Fruit fly (Drosophila melanogaster) whole organism, embryonic: ENCODE data around the gene spg.

ENCODE experiments used
- Abd-B ChIP-seq: fragments of 200-800 bp; sonication (Bioruptor generic); optimal IDR thresholded peaks from 2 replicates; lab custom pipeline; 2018; ENCODE audit warnings: missing biosample characterization, mild to moderate bottlenecking, missing genetic modification characterization, moderate library complexity
- Atf3 ChIP-seq: fragments of 200-800 bp; sonication (Bioruptor generic); optimal IDR thresholded peaks from 3 replicates; lab custom pipeline; 2016; ENCODE audit warnings: missing biosample characterization, missing genetic modification characterization
- CG10209 ChIP-seq: fragments of 200-800 bp; sonication (Bioruptor generic); optimal IDR thresholded peaks from 3 replicates; lab custom pipeline; 2017; ENCODE audit warnings: missing biosample characterization, mild to moderate bottlenecking, missing genetic modification characterization, missing genetic modification reagents
- CG10565 ChIP-seq: fragments of 200-800 bp; sonication (Bioruptor generic); optimal IDR thresholded peaks from 3 replicates; lab custom pipeline; 2016; ENCODE audit warnings: missing biosample characterization, mild to moderate bottlenecking, missing genetic modification characterization
- CG12769 ChIP-seq: fragments of 200-800 bp; sonication (Bioruptor generic); optimal IDR thresholded peaks from 2 replicates; lab custom pipeline; 2019; ENCODE audit warnings: missing biosample characterization, mild to moderate bottlenecking, missing genetic modification characterization, moderate library complexity
- CG13123 ChIP-seq: fragments of 200-800 bp; sonication (Bioruptor generic); optimal IDR thresholded peaks from 2 replicates; lab custom pipeline; 2016; ENCODE audit warnings: missing biosample characterization, missing genetic modification characterization
- CG15269 ChIP-seq: fragments of 200-800 bp; sonication (Bioruptor generic); optimal IDR thresholded peaks from 2 replicates; lab custom pipeline; 2018; ENCODE audit warnings: missing biosample characterization, mild to moderate bottlenecking, missing genetic modification characterization, moderate library complexity
- CG15696 ChIP-seq: fragments of 200-800 bp; sonication (Bioruptor generic); optimal IDR thresholded peaks from 2 replicates; lab custom pipeline; 2019; ENCODE audit warnings: missing biosample characterization, mild to moderate bottlenecking, missing genetic modification characterization, moderate library complexity
- CG2129 ChIP-seq: fragments of 200-800 bp; sonication (Bioruptor generic); IDR thresholded peaks from 2 replicates; pipeline ENCODE4 v1.3.6; 2022; ENCODE audit warnings: missing biosample characterization, missing genetic modification characterization; ENCODE audit not compliant: partially characterized antibody
- CG32767 ChIP-seq: fragments of 200-800 bp; sonication (Bioruptor generic); IDR thresholded peaks from 2 replicates; pipeline ENCODE4 v1.3.6; 2022; ENCODE audit warnings: missing biosample characterization, missing genetic modification characterization
- CG4854 ChIP-seq: fragments of 200-800 bp; sonication (Bioruptor generic); optimal IDR thresholded peaks from 2 replicates; lab custom pipeline; 2016; ENCODE audit warnings: missing biosample characterization, missing genetic modification characterization, inconsistent platforms
- CG5245 ChIP-seq: fragments of 200-800 bp; sonication (Bioruptor generic); optimal IDR thresholded peaks from 3 replicates; lab custom pipeline; 2016; ENCODE audit warnings: missing biosample characterization, missing genetic modification characterization
- CG5953 ChIP-seq: fragments of 200-800 bp; sonication (Bioruptor generic); IDR thresholded peaks from 2 replicates; pipeline ENCODE4 v1.3.6; 2022; ENCODE audit warnings: missing biosample characterization, missing genetic modification characterization
- CG8924 ChIP-seq: fragments of 200-800 bp; optimal IDR thresholded peaks from 3 replicates; lab custom pipeline; 2019; ENCODE audit warnings: missing biosample characterization, mild to moderate bottlenecking, missing genetic modification characterization, moderate library complexity
- CG9437 ChIP-seq: fragments of 200-800 bp; sonication (Bioruptor generic); optimal IDR thresholded peaks from 2 replicates; lab custom pipeline; 2018; ENCODE audit warnings: missing biosample characterization, mild to moderate bottlenecking, missing genetic modification characterization
- Drgx ChIP-seq: fragments of 200-800 bp; sonication (Bioruptor generic); IDR thresholded peaks from 2 replicates; pipeline ENCODE4 v1.3.6; 2022; ENCODE audit warnings: missing biosample characterization, missing genetic modification characterization
- ERR ChIP-seq: fragments of 200-800 bp; sonication (Bioruptor generic); optimal IDR thresholded peaks from 2 replicates; lab custom pipeline; 2016; ENCODE audit warnings: missing biosample characterization, missing genetic modification characterization
- Ets97D ChIP-seq: fragments of 200-800 bp; sonication (Bioruptor generic); optimal IDR thresholded peaks from 3 replicates; lab custom pipeline; 2016; ENCODE audit warnings: missing biosample characterization, missing genetic modification characterization
- Gsc ChIP-seq: fragments of 200-800 bp; sonication (Bioruptor generic); IDR thresholded peaks from 2 replicates; pipeline ENCODE4 v1.3.6; 2022; ENCODE audit warnings: missing biosample characterization, missing genetic modification characterization
- Hmr ChIP-seq: fragments of 200-800 bp; sonication (Bioruptor generic); optimal IDR thresholded peaks from 3 replicates; lab custom pipeline; 2017; ENCODE audit warnings: mild to moderate bottlenecking, missing biosample characterization, missing genetic modification reagents, missing genetic modification characterization
- Med ChIP-seq: fragments of 200-800 bp; sonication (Bioruptor generic); peaks from one replicate; lab custom pipeline; 2016; ENCODE audit warnings: missing biosample characterization, missing genetic modification characterization, mild to moderate bottlenecking, inconsistent platforms, moderate library complexity
- Meics ChIP-seq: fragments of 200-800 bp; sonication (Bioruptor generic); optimal IDR thresholded peaks from 2 replicates; lab custom pipeline; 2017; ENCODE audit warnings: missing biosample characterization, mild to moderate bottlenecking, missing genetic modification characterization
- PHDP ChIP-seq: fragments of 200-800 bp; sonication (Bioruptor generic); optimal IDR thresholded peaks from 3 replicates; lab custom pipeline; 2018; ENCODE audit warnings: missing biosample characterization, mild to moderate bottlenecking, missing genetic modification characterization, moderate library complexity
- Sry-β ChIP-seq: fragments of 200-800 bp; sonication (Bioruptor generic); optimal IDR thresholded peaks from 2 replicates; lab custom pipeline; 2018; ENCODE audit warnings: missing biosample characterization, mild to moderate bottlenecking, missing genetic modification characterization, moderate library complexity
- Taf1 ChIP-seq: fragments of 200-800 bp; sonication (Bioruptor generic); IDR thresholded peaks from 2 replicates; pipeline ENCODE4 v1.3.6; 2022; ENCODE audit warnings: missing biosample characterization, missing genetic modification characterization
- YL-1 ChIP-seq: fragments of 200-800 bp; sonication (Bioruptor generic); optimal IDR thresholded peaks from 3 replicates; lab custom pipeline; 2017; ENCODE audit warnings: missing biosample characterization, mild to moderate bottlenecking, missing genetic modification characterization
- al ChIP-seq: fragments of 200-800 bp; sonication (Bioruptor generic); IDR thresholded peaks from 2 replicates; pipeline ENCODE4 v1.3.6; 2022; ENCODE audit warnings: missing biosample characterization, missing genetic modification characterization
- bcd ChIP-seq: fragments of 200-800 bp; sonication (Bioruptor generic); optimal IDR thresholded peaks from 2 replicates; lab custom pipeline; 2017; ENCODE audit warnings: missing biosample characterization, mild to moderate bottlenecking, missing genetic modification characterization
- bsh ChIP-seq, 2 experiments: fragments of 200-800 bp; sonication (Bioruptor generic); optimal IDR thresholded peaks; 2 replicates each; lab custom pipeline; 2017 to 2018; ENCODE audit warnings: mild to moderate bottlenecking in 2 of 2, missing biosample characterization in 2 of 2, missing genetic modification characterization in 2 of 2, moderate library complexity in 1 of 2
- cato ChIP-seq: fragments of 200-800 bp; sonication (Bioruptor generic); optimal IDR thresholded peaks from 2 replicates; lab custom pipeline; 2016; ENCODE audit warnings: missing biosample characterization, missing genetic modification characterization, borderline replicate concordance
- caup ChIP-seq: fragments of 200-800 bp; sonication (Bioruptor generic); optimal IDR thresholded peaks from 3 replicates; lab custom pipeline; 2017; ENCODE audit warnings: missing biosample characterization, mild to moderate bottlenecking, missing genetic modification characterization, moderate library complexity; ENCODE audit not compliant: severe bottlenecking
- crol ChIP-seq: fragments of 200-800 bp; sonication (Bioruptor generic); IDR thresholded peaks from 2 replicates; pipeline ENCODE4 v1.3.6; 2022; ENCODE audit warnings: missing biosample characterization, missing genetic modification characterization
- danr ChIP-seq: fragments of 200-800 bp; sonication (Bioruptor generic); IDR thresholded peaks from 2 replicates; pipeline ENCODE4 v1.3.6; 2022; ENCODE audit warnings: missing biosample characterization, missing genetic modification characterization
- fd102C ChIP-seq: fragments of 200-800 bp; sonication (Bioruptor generic); optimal IDR thresholded peaks from 2 replicates; lab custom pipeline; 2018; ENCODE audit warnings: missing biosample characterization, mild to moderate bottlenecking, missing genetic modification characterization, moderate library complexity
- fru ChIP-seq: fragments of >200 bp; optimal IDR thresholded peaks from 2 replicates; lab custom pipeline; 2017
- mld ChIP-seq: fragments of 200-800 bp; sonication (Bioruptor generic); IDR thresholded peaks from 3 replicates; pipeline ENCODE4 v1.3.6; 2022; ENCODE audit warnings: missing biosample characterization, missing genetic modification characterization; ENCODE audit not compliant: partially characterized antibody
- pan ChIP-seq, 4 experiments: fragments of >200 bp in 3 of 4; fragments of 200-800 bp in 1 of 4; sonication (Bioruptor generic) in 1 of 4; optimal IDR thresholded peaks in 3 of 4; IDR thresholded peaks in 1 of 4; 2 replicates each; pipeline versions ENCODE4 v1.3.6 to Lab custom; 2017 to 2022; ENCODE audit warnings: missing biosample characterization in 2 of 4, missing genetic modification characterization in 2 of 4, mixed read lengths in 1 of 4
- pzg ChIP-seq: fragments of 200-800 bp; sonication (Bioruptor generic); optimal IDR thresholded peaks from 3 replicates; lab custom pipeline; 2018; ENCODE audit warnings: missing biosample characterization, mild to moderate bottlenecking, missing genetic modification characterization, moderate library complexity
- repo ChIP-seq: fragments of 200-800 bp; sonication (Bioruptor generic); optimal IDR thresholded peaks from 2 replicates; lab custom pipeline; 2016; ENCODE audit warnings: missing biosample characterization, missing genetic modification characterization
- rib ChIP-seq: fragments of 200-800 bp; sonication (Bioruptor generic); IDR thresholded peaks from 2 replicates; pipeline ENCODE4 v1.3.6; 2022; ENCODE audit warnings: missing biosample characterization, missing genetic modification characterization
- row ChIP-seq: fragments of 200-800 bp; sonication (Bioruptor generic); IDR thresholded peaks from 3 replicates; pipeline ENCODE4 v1.3.6; 2022; ENCODE audit warnings: missing biosample characterization, missing genetic modification characterization
- stc ChIP-seq: fragments of 200-800 bp; sonication (Bioruptor generic); IDR thresholded peaks from 2 replicates; pipeline ENCODE4 v1.3.6; 2022; ENCODE audit warnings: missing biosample characterization, missing genetic modification characterization
- tx ChIP-seq: fragments of 200-800 bp; sonication (Bioruptor generic); optimal IDR thresholded peaks from 2 replicates; lab custom pipeline; 2016; ENCODE audit warnings: missing biosample characterization, missing genetic modification characterization
- unpg ChIP-seq: fragments of 200-800 bp; sonication (Bioruptor generic); optimal IDR thresholded peaks from 3 replicates; lab custom pipeline; 2018; ENCODE audit warnings: missing biosample characterization, mild to moderate bottlenecking, missing genetic modification characterization, moderate library complexity
- usp ChIP-seq: fragments of >200 bp; optimal IDR thresholded peaks from 2 replicates; lab custom pipeline; 2017; ENCODE audit warnings: missing biosample characterization, missing genetic modification characterization
- vfl ChIP-seq: fragments of 200-800 bp; sonication (Bioruptor generic); optimal IDR thresholded peaks from 2 replicates; lab custom pipeline; 2016; ENCODE audit warnings: missing biosample characterization, missing genetic modification characterization
- wor ChIP-seq: fragments of 200-800 bp; sonication (Bioruptor generic); IDR thresholded peaks from 2 replicates; pipeline ENCODE4 v1.3.6; 2022; ENCODE audit warnings: missing biosample characterization, missing genetic modification characterization
- zfh2 ChIP-seq: fragments of 200-800 bp; sonication (Bioruptor generic); optimal IDR thresholded peaks from 2 replicates; lab custom pipeline; 2016; ENCODE audit warnings: missing biosample characterization, missing genetic modification characterization

Gene spg

dm6 chr3R:28829328-28829916, 15.6 kb upstream of the spg start (continued):
- TF ChIP-seq CG10565 (GFP tag; lab: Kevin White, UChicago) (no peak), stc (GFP tag; lab: Robert Waterston, UW) (peak; percentile 12; the same call in 1 of the 2 replicates), Taf1 (GFP tag; lab: Robert Waterston, UW) (no peak)
- TF ChIP-seq, all 482 proteins: peak for 18

- TF ChIP-seq Gsc (GFP tag; lab: Robert Waterston, UW) (no peak), Sry-β (GFP tag; lab: Kevin White, UChicago) (no peak), usp (no peak), Med (GFP tag; lab: Kevin White, UChicago) (peak; percentile 63), zfh2 (GFP tag; lab: Kevin White, UChicago) (no peak), YL-1 (GFP tag; lab: Kevin White, UChicago) (no peak), rib (no peak), repo (GFP tag; lab: Kevin White, UChicago) (no peak), fd102C (GFP tag; lab: Kevin White, UChicago) (no peak), Abd-B (GFP tag; lab: Kevin White, UChicago) (no peak), vfl (GFP tag; lab: Kevin White, UChicago) (no peak), crol (GFP tag; lab: Robert Waterston, UW) (no peak), PHDP (tag; lab: Kevin White, UChicago) (peak; percentile 22), caup (no peak), Atf3 (GFP tag; lab: Kevin White, UChicago) (no peak), al (no peak), row (GFP tag; lab: Robert Waterston, UW) (peak; percentile 31; the same call in 1 of the 3 replicates), fru (no peak), CG13123 (GFP tag; lab: Kevin White, UChicago) (no peak), CG9437 (no peak), Hmr (GFP tag; lab: Kevin White, UChicago) (peak; percentile 9), pzg (GFP tag; lab: Kevin White, UChicago) (no peak), CG32767 (GFP tag; lab: Robert Waterston, UW) (no peak), CG12769 (no peak), ERR (GFP tag; lab: Kevin White, UChicago) (no peak), pan (optimal IDR thresholded peaks at IDR 0.05; lab: Kevin White, UChicago) (no peak), pan (GFP tag; optimal IDR thresholded peaks at IDR 0.05 in 1 of 2, IDR thresholded peaks at IDR 0.05 in 1 of 2) (peak in 1 of 2 experiments; percentile 14), CG15269 (tag; lab: Kevin White, UChicago) (peak; percentile 3), tx (GFP tag; lab: Kevin White, UChicago) (no peak), wor (no peak), Meics (GFP tag; lab: Kevin White, UChicago) (peak; percentile 10), mld (GFP tag; lab: Robert Waterston, UW) (no peak), CG8924 (tag; lab: Kevin White, UChicago) (peak; percentile 12), danr (GFP tag; lab: Robert Waterston, UW) (no peak), bsh (GFP tag; optimal IDR thresholded peaks at IDR 0.05; lab: Kevin White, UChicago) (peak in 1 of 2 experiments; percentile 3), Drgx (no peak), Ets97D (no peak), cato (GFP tag; lab: Kevin White, UChicago) (no peak), CG5245 (GFP tag; lab: Kevin White, UChicago) (no peak), CG2129 (GFP tag; lab: Robert Waterston, UW) (no peak), bcd (no peak), CG15696 (tag; lab: Kevin White, UChicago) (no peak), CG10209 (GFP tag; lab: Kevin White, UChicago) (no peak), CG5953 (GFP tag; lab: Robert Waterston, UW) (no peak), CG4854 (GFP tag; lab: Kevin White, UChicago) (no peak), unpg (GFP tag; lab: Kevin White, UChicago) (peak; percentile 30)
Measured at dm6 chr3R:28830746-28831145, 14.3 kb upstream of the spg start.
